Worm (Caenorhabditis elegans): Measurements from ENCODE around the gene Y9C2UA.1.

ce11 chrII:9169450-9169960 is 30.1 kb downstream of the Y9C2UA.1 start, which contains the start of gene dpl-1:
- TF ChIP-seq ham-2 (GFP tag; optimal IDR thresholded peaks at IDR 0.05) (no peak), nhr-76 (tag; optimal IDR thresholded peaks at IDR 0.05) (no peak), pha-4 (tag; optimal IDR thresholded peaks at IDR 0.05) (no peak), elt-3 (tag; optimal IDR thresholded peaks at IDR 0.05) (no peak), blmp-1 (tag; optimal IDR thresholded peaks at IDR 0.05) (no peak), unc-39 (tag; optimal IDR thresholded peaks at IDR 0.05) (no peak), ztf-11 (tag; optimal IDR thresholded peaks at IDR 0.05) (no peak), nhr-28 (tag; optimal IDR thresholded peaks at IDR 0.05) (no peak), drap-1 (GFP tag; optimal IDR thresholded peaks at IDR 0.05) (no peak), nhr-237 (tag; optimal IDR thresholded peaks at IDR 0.05) (no peak)
